Fruit fly (Drosophila melanogaster): ENCODE measurements around the gene tal-3A.

DNA sequence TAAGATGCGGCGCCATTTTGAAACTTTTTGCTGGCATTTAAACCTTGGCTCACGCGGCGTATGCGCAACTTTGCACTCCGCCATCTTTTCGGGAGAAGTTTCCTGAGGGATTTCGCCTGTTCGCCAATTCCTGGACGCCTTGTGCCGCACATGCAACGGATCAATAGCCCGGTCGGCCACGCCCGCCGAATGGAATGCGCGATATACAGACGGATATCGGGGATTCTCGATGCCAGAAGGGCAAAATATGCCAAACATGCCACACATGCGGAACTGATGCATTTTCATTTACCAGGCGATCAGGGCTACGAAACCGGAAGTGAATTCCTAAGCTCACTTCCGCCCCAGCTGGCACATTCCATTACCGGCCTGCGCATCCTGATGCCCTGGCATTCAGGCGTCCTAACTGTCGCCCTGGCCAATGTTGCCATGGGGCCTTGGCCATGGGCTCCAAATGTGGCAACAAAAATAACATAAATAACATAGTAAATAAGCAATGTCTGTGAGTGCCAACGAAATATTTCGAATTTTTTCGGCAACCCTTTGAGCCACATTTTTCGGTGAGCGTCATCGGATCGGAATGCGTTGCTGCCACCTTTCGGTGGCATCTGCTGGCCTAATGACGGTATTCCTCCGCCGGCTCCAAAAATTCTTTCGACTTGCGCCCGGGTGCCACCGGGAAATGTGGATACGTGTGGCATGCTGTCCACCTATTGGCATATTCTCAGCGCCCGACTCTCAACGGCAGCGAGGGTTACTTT lies 10.7 kb upstream of the tal-3A start:
- no peak for TF ChIP-seq CG18011 (GFP tag; optimal IDR thresholded peaks at IDR 0.05)
- TF ChIP-seq hkb (optimal IDR thresholded peaks at IDR 0.05), result no peak
- TF ChIP-seq hkb (GFP tag; IDR thresholded peaks at IDR 0.05), result no peak
- no peak for TF ChIP-seq CG17802 (tag; optimal IDR thresholded peaks at IDR 0.05)
- TF ChIP-seq CG13894 (tag; optimal IDR thresholded peaks at IDR 0.05), result peak; percentile 92
- TF ChIP-seq oc (tag; optimal IDR thresholded peaks at IDR 0.05), result no peak
- TF ChIP-seq CG9876 (GFP tag; optimal IDR thresholded peaks at IDR 0.05), result no peak
- TF ChIP-seq Drgx (GFP tag; IDR thresholded peaks at IDR 0.05), result no peak
- TF ChIP-seq Dfd (GFP tag; optimal IDR thresholded peaks at IDR 0.05), result no peak

Data from whole organism, embryonic.